Fruit fly (Drosophila melanogaster) whole organism, larva: Measurements from ENCODE around the gene Lgr4.

Experiments used
- noc ChIP-seq: fragments of 200-800 bp; sonication (Bioruptor generic); optimal IDR thresholded peaks from 3 replicates; lab custom pipeline; 2019; ENCODE audit warnings: missing biosample characterization, mild to moderate bottlenecking, missing genetic modification characterization, moderate library complexity

Gene Lgr4

DNA sequence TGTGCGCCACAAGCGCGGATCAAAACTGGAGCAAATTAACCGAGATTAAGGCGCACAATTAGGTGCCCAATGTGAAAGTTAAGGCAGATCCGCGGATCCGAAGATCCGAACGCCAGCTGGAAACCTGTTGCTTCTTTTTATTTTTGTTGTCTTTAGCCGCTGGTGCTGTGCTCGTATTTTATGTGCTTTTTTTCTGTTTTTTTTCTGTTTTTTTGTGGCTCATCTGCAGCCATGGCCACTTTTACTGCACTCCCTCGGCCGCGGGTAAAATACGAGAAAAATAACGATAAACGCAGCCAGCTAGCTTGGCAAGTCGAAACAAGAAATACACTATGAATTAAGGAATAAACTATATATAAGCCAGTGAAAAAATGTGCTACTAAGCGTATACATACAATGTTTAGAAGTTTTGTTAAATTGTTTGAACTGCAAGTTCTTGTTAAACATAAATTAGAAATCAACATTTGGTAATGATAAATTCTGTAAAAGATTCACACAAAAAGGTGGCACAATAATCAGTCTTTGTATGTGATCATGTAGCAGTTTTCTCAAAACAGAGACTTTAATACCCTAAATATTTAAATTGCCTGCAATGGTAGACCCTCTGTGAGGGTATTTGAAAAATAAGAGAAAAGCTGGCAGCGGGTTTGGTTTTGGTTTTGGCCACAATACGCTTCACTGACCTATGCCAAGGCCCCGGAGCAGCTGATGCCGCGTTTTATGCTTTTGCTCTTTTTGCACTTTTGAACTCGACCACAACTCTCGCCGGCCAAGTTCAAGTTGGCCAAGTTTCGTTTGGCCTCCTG, 72.3 kb downstream of the Lgr4 start:
- TF ChIP-seq noc: no peak

DNA sequence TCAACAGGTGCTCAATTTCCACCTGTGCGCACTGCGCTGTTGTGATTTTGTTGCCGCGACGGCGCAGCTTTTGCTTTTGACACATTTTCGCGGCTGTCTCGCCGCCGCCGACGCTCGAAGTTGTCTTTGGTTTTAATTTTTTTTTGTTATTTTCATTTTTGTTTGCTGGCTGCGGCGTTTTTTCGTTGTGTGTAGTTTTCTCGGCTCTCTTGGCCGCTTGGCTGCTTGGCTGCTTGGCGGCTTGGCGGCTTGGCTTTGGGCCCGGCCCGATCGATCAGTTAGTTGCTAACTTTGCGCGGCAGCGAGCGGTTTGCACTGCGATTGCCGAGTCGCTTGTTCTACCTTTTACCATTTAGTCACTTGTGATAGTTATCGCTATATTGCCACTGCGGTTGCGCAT, 74.1 kb downstream of the Lgr4 start, which contains the start of gene CG42237:
Gene CG42237 (plus strand): TSS at position 271 of the 400 bp plus-strand sequence.
- TF ChIP-seq noc: no peak

- TF ChIP-seq noc: no peak
Measured at dm6 chrX:13113863-13114407, 75.0 kb downstream of the Lgr4 start.

DNA sequence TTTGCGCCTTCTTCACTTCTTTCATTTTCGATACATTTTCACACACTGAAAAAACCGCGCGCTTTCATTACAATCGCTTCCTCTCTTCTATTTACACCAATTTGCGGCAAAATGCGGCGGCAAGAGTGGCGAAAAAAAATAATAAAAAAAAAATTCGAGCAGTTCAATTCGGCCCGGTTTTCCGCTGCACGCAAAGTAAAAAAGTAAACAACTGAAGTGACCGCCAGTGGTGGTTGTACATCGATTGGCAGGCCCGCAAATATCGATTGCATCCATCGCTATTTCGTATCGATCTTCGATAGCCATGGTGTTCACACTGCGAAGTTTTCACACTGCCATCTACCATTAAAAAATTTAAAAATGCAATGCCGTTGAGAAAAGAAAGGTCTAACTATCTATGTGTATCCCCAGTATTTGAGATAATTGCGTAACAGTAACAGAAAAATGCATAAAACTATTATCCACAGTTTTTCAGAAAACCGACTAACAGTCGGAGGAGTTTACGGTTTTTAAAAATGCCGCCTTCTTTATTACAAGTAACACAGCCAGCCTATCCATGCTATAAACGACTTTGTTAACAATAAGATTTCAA, 76.6 kb downstream of the Lgr4 start, which contains the start of gene Chpf:
Gene Chpf (minus strand): TSS at position 225 of the 592 bp plus-strand sequence.
- no peak for TF ChIP-seq noc

- TF ChIP-seq noc: no peak
Measured at dm6 chrX:13111832-13112231, 77.1 kb downstream of the Lgr4 start.
